Fruit fly (Drosophila melanogaster): Measurements from ENCODE around the gene CG14957.

Gene CG14957

dm6 chr3L:3198447-3199402 is 11.4 kb downstream of the CG14957 start, which contains the start of the genes CG32276 and gry:
CG32276 (minus strand) TSS chr3L:3199047.
gry (plus strand) TSS chr3L:3199090.
- TF ChIP-seq CG2120 (GFP tag; optimal IDR thresholded peaks at IDR 0.05) (peak; percentile 90), CG34224 (GFP tag; IDR thresholded peaks at IDR 0.05; ENCODE audit: partially characterized antibody) (no peak; the same call in 2 of the 3 replicates), Rfx (GFP tag; IDR thresholded peaks at IDR 0.05) (peak; percentile 77), kah (GFP tag; optimal IDR thresholded peaks at IDR 0.05) (no peak), CG7839 (tag; optimal IDR thresholded peaks at IDR 0.05) (no peak), zfh1 (GFP tag; IDR thresholded peaks at IDR 0.05) (peak; percentile 67; the same call in 2 of the 3 replicates), corto (GFP tag; optimal IDR thresholded peaks at IDR 0.05) (no peak), Ptx1 (GFP tag; IDR thresholded peaks at IDR 0.05) (peak; percentile 77), CG17328 (GFP tag; IDR thresholded peaks at IDR 0.05) (peak; percentile 78), usp (GFP tag; optimal IDR thresholded peaks at IDR 0.05) (no peak), GATAe (GFP tag; conservative IDR thresholded peaks at IDR 0.05) (no peak), Adf1 (GFP tag; IDR thresholded peaks at IDR 0.05) (no peak), odd (GFP tag; optimal IDR thresholded peaks at IDR 0.05) (no peak), ab (GFP tag; optimal IDR thresholded peaks at IDR 0.05) (peak; percentile 52), abd-A (tag; optimal IDR thresholded peaks at IDR 0.05) (no peak), sr (GFP tag; IDR thresholded peaks at IDR 0.05) (no peak; the same call in 2 of the 3 replicates), NC2α (GFP tag; optimal IDR thresholded peaks at IDR 0.05) (no peak), Max (GFP tag; optimal IDR thresholded peaks at IDR 0.05) (peak; percentile 88), tgo (GFP tag; IDR thresholded peaks at IDR 0.05) (peak; percentile 73), CG10321 (GFP tag; IDR thresholded peaks at IDR 0.05) (no peak), CG4707 (GFP tag; optimal IDR thresholded peaks at IDR 0.05) (no peak), slbo (GFP tag; IDR thresholded peaks at IDR 0.05) (peak; percentile 86), CG12744 (GFP tag; optimal IDR thresholded peaks at IDR 0.05) (no peak), CG8478 (optimal IDR thresholded peaks at IDR 0.05) (no peak), fd64A (GFP tag; optimal IDR thresholded peaks at IDR 0.05) (no peak), hkb (optimal IDR thresholded peaks at IDR 0.05) (peak; percentile 33), hkb (GFP tag; IDR thresholded peaks at IDR 0.05) (peak; percentile 65), Ada2b (GFP tag; IDR thresholded peaks at IDR 0.05) (peak; percentile 72), pan (optimal IDR thresholded peaks at IDR 0.05) (no peak), pan (GFP tag; optimal IDR thresholded peaks at IDR 0.05 in 1 of 2, IDR thresholded peaks at IDR 0.05 in 1 of 2) (peak in 1 of 2 experiments; percentile 29), p53 (GFP tag; optimal IDR thresholded peaks at IDR 0.05) (peak; percentile 58), Neu2 (GFP tag; optimal IDR thresholded peaks at IDR 0.05; ENCODE audit: borderline replicate concordance) (no peak), Jarid2 (GFP tag; optimal IDR thresholded peaks at IDR 0.05) (peak; percentile 50), E2f2 (GFP tag; IDR thresholded peaks at IDR 0.05) (peak; percentile 53), HmgD (GFP tag; optimal IDR thresholded peaks at IDR 0.05) (peak; percentile 65), hth (optimal IDR thresholded peaks at IDR 0.05) (no peak), BtbVII (GFP tag; optimal IDR thresholded peaks at IDR 0.05) (peak; percentile 35), vvl (GFP tag; IDR thresholded peaks at IDR 0.05) (peak; percentile 82), CG13424 (tag; optimal IDR thresholded peaks at IDR 0.05) (peak; percentile 84), zen (tag; optimal IDR thresholded peaks at IDR 0.05) (peak; percentile 69), gsb-n (tag; optimal IDR thresholded peaks at IDR 0.05) (no peak), nmo (GFP tag; optimal IDR thresholded peaks at IDR 0.05) (peak; percentile 84), CG17359 (tag; optimal IDR thresholded peaks at IDR 0.05) (peak; percentile 62), CG4424 (GFP tag; optimal IDR thresholded peaks at IDR 0.05) (peak; percentile 85), dpn (GFP tag; optimal IDR thresholded peaks at IDR 0.05) (peak; percentile 76 to 81), amos (GFP tag; IDR thresholded peaks at IDR 0.05; ENCODE audit: partially characterized antibody) (no peak; the same call in 1 of the 2 replicates), HHEX (GFP tag; optimal IDR thresholded peaks at IDR 0.05) (peak; percentile 58), tx (GFP tag; optimal IDR thresholded peaks at IDR 0.05) (peak; percentile 67), CG9727 (GFP tag; optimal IDR thresholded peaks at IDR 0.05) (peak; percentile 73), Elba2 (GFP tag; optimal IDR thresholded peaks at IDR 0.05) (peak; percentile 64)

Measured in whole organism, embryonic.